Worm (Caenorhabditis elegans): ENCODE measurements around the gene tofu-6.
A peak's percentile ranks its signal among the peaks of the same experiment; 100 is the strongest.

- TF ChIP-seq eyg-1 (tag; optimal IDR thresholded peaks at IDR 0.05) = no peak
- no peak for TF ChIP-seq ama-1 (optimal IDR thresholded peaks at IDR 0.05)
- no peak for TF ChIP-seq unc-86 (tag; optimal IDR thresholded peaks at IDR 0.05)
- peak; percentile 3 for TF ChIP-seq dve-1 (tag; optimal IDR thresholded peaks at IDR 0.05)
- no peak for TF ChIP-seq sdc-2 (tag; optimal IDR thresholded peaks at IDR 0.05)
Observed at ce11 chrII:5429522-5430257, 8.6 kb downstream of the tofu-6 start, which contains the start of the genes F07F6.4 and F07F6.2.
